Worm (Caenorhabditis elegans) whole organism, late embryonic: Measurements from ENCODE around the gene rev-1.

Source experiments
- K02D7.2 ChIP-seq: sonication (generic microtip); optimal IDR thresholded peaks from 2 replicates; lab custom pipeline; 2017; ENCODE audit warnings: mild to moderate bottlenecking, missing genetic modification characterization, missing compliant biosample characterization
- K09A11.1 ChIP-seq: sonication (generic microtip); optimal IDR thresholded peaks from 2 replicates; lab custom pipeline; 2017; ENCODE audit warnings: antibody characterized with exemption, mild to moderate bottlenecking, missing genetic modification characterization, missing compliant biosample characterization; ENCODE audit not compliant: insufficient read depth
- ahr-1 ChIP-seq: sonication (generic microtip); optimal IDR thresholded peaks from 2 replicates; lab custom pipeline; 2016; ENCODE audit warnings: missing genetic modification characterization, missing compliant biosample characterization
- ceh-14 ChIP-seq: sonication (generic microtip); optimal IDR thresholded peaks from 2 replicates; lab custom pipeline; 2016; ENCODE audit warnings: missing genotype, missing genetic modification characterization, missing compliant biosample characterization
- ceh-18 ChIP-seq: sonication (generic microtip); optimal IDR thresholded peaks from 2 replicates; lab custom pipeline; 2016; ENCODE audit warnings: missing genetic modification characterization, missing compliant biosample characterization
- ceh-2 ChIP-seq: sonication (generic microtip); optimal IDR thresholded peaks from 2 replicates; lab custom pipeline; 2016; ENCODE audit warnings: missing genotype, missing genetic modification characterization, missing compliant biosample characterization
- ceh-24 ChIP-seq: sonication (generic microtip); optimal IDR thresholded peaks from 2 replicates; lab custom pipeline; 2016; ENCODE audit warnings: mild to moderate bottlenecking, missing genetic modification characterization, missing compliant biosample characterization
- ceh-30 ChIP-seq: fragments of 150-350 bp; optimal IDR thresholded peaks from 2 replicates; lab custom pipeline; 2014; ENCODE audit warnings: missing biosample characterization, missing genetic modification characterization
- ceh-31 ChIP-seq: sonication (generic microtip); optimal IDR thresholded peaks from 2 replicates; lab custom pipeline; 2016; ENCODE audit warnings: missing genetic modification characterization, missing compliant biosample characterization
- ceh-45 ChIP-seq: fragments of 200-800 bp; sonication (Bioruptor generic); IDR thresholded peaks from 2 replicates; pipeline ENCODE4 v1.3.6; 2022; ENCODE audit warnings: missing genetic modification reagents, missing genetic modification characterization, missing compliant biosample characterization
- ceh-6 ChIP-seq: fragments of 200-800 bp; sonication (Bioruptor generic); optimal IDR thresholded peaks from 2 replicates; lab custom pipeline; 2018; ENCODE audit warnings: mild to moderate bottlenecking, missing genetic modification characterization, missing compliant biosample characterization
- ceh-9 ChIP-seq: sonication (generic microtip); optimal IDR thresholded peaks from 2 replicates; lab custom pipeline; 2016; ENCODE audit warnings: mild to moderate bottlenecking, missing genetic modification characterization, inconsistent platforms, missing compliant biosample characterization
- che-1 ChIP-seq: sonication (generic microtip); optimal IDR thresholded peaks from 2 replicates; lab custom pipeline; 2016; ENCODE audit warnings: mild to moderate bottlenecking, missing genetic modification characterization, missing compliant biosample characterization
- dve-1 ChIP-seq: sonication (generic microtip); optimal IDR thresholded peaks from 2 replicates; lab custom pipeline; 2017; ENCODE audit warnings: antibody characterized with exemption, mild to moderate bottlenecking, missing genetic modification characterization, missing compliant biosample characterization
- elt-2 ChIP-seq: sonication (generic microtip); optimal IDR thresholded peaks from 2 replicates; lab custom pipeline; 2016; ENCODE audit warnings: missing genetic modification reagents, missing genetic modification characterization, missing compliant biosample characterization
- ets-4 ChIP-seq: sonication (generic microtip); optimal IDR thresholded peaks from 2 replicates; lab custom pipeline; 2016; ENCODE audit warnings: missing genetic modification characterization, missing compliant biosample characterization
- eyg-1 ChIP-seq: sonication (generic microtip); optimal IDR thresholded peaks from 2 replicates; lab custom pipeline; 2016; ENCODE audit warnings: missing genotype, missing genetic modification characterization, missing compliant biosample characterization
- hlh-15 ChIP-seq: sonication (generic microtip); optimal IDR thresholded peaks from 2 replicates; lab custom pipeline; 2016; ENCODE audit warnings: missing genetic modification characterization, missing compliant biosample characterization
- lin-11 ChIP-seq: fragments of 200-800 bp; sonication (Bioruptor generic); optimal IDR thresholded peaks from 2 replicates; lab custom pipeline; 2018; ENCODE audit warnings: mild to moderate bottlenecking, missing genetic modification characterization, missing compliant biosample characterization
- nfya-1 ChIP-seq: sonication (generic microtip); optimal IDR thresholded peaks from 2 replicates; lab custom pipeline; 2017; ENCODE audit warnings: missing genetic modification characterization, mild to moderate bottlenecking, missing compliant biosample characterization, antibody characterized with exemption, moderate library complexity
- npax-4 ChIP-seq: sonication (generic microtip); optimal IDR thresholded peaks from 2 replicates; lab custom pipeline; 2016; ENCODE audit warnings: missing genetic modification characterization, missing compliant biosample characterization
- odd-2 ChIP-seq: sonication (generic microtip); optimal IDR thresholded peaks from 2 replicates; lab custom pipeline; 2017; ENCODE audit warnings: antibody characterized with exemption, mild to moderate bottlenecking, missing genetic modification characterization, missing compliant biosample characterization
- pag-3 ChIP-seq: sonication (generic microtip); optimal IDR thresholded peaks from 2 replicates; lab custom pipeline; 2016; ENCODE audit warnings: missing compliant biosample characterization, missing genetic modification characterization, borderline replicate concordance
- pat-9 ChIP-seq: fragments of 200-800 bp; sonication (Bioruptor generic); optimal IDR thresholded peaks from 2 replicates; lab custom pipeline; 2018; ENCODE audit warnings: mild to moderate bottlenecking, missing genetic modification characterization, moderate library complexity, missing compliant biosample characterization
- pax-1 ChIP-seq: fragments of 150-350 bp; optimal IDR thresholded peaks from 2 replicates; lab custom pipeline; 2014; ENCODE audit warnings: missing biosample characterization, missing genetic modification characterization
- pqm-1 ChIP-seq: sonication (generic microtip); optimal IDR thresholded peaks from 2 replicates; lab custom pipeline; 2016; ENCODE audit warnings: missing genetic modification characterization, missing compliant biosample characterization
- pros-1 ChIP-seq: fragments of 150-350 bp; optimal IDR thresholded peaks from 2 replicates; lab custom pipeline; 2014; ENCODE audit warnings: missing biosample characterization, missing genetic modification reagents, missing genetic modification characterization
- sdc-2 ChIP-seq: sonication (generic microtip); optimal IDR thresholded peaks from 2 replicates; lab custom pipeline; 2016; ENCODE audit warnings: missing genotype, missing genetic modification characterization, missing compliant biosample characterization
- sox-4 ChIP-seq: sonication (generic microtip); optimal IDR thresholded peaks from 2 replicates; lab custom pipeline; 2017; ENCODE audit warnings: mild to moderate bottlenecking, missing genetic modification characterization, inconsistent platforms, missing compliant biosample characterization
- tbx-7 ChIP-seq: sonication (generic microtip); optimal IDR thresholded peaks from 2 replicates; lab custom pipeline; 2016; ENCODE audit warnings: missing genotype, missing genetic modification characterization, missing compliant biosample characterization
- ttx-3 ChIP-seq: sonication (generic microtip); optimal IDR thresholded peaks from 2 replicates; lab custom pipeline; 2016; ENCODE audit warnings: missing genetic modification reagents, missing genetic modification characterization, missing compliant biosample characterization
- unc-42 ChIP-seq: sonication (generic microtip); optimal IDR thresholded peaks from 2 replicates; lab custom pipeline; 2016; ENCODE audit warnings: missing genotype, missing genetic modification characterization, missing compliant biosample characterization
- zip-5 ChIP-seq: sonication (generic microtip); optimal IDR thresholded peaks from 2 replicates; lab custom pipeline; 2016; ENCODE audit warnings: missing genetic modification characterization, missing compliant biosample characterization
- ztf-16 ChIP-seq: sonication (generic microtip); optimal IDR thresholded peaks from 2 replicates; lab custom pipeline; 2017; ENCODE audit warnings: missing genetic modification characterization, missing compliant biosample characterization

Gene rev-1

DNA sequence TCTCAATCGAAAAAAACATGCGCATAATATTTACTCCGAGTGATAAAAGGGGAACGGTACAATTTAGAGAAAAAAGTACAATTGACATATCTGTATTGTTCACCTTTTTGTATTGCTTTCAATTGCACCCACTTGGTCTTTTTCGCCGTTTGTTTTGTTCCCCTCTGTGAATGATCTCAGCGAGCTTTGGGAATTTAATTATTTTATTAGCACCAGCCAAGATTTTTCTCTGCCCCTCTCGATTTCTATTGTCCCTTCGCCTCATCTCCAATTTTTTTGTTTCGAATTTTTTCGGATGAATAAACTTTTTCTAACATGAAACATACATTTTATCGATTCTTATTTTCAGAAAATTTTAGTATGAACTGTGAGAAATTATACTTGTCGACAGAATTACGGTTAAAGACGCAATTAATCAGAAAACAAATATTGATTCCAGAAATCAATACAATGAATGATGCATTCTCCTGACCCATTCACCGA lies at the start of gene rev-1:
rev-1 (plus strand) TSS at position 433 of the 483 bp plus-strand sequence.
- TF ChIP-seq npax-4 (tag; lab: Kevin White, UChicago), result no peak
- no peak for TF ChIP-seq elt-2
- TF ChIP-seq che-1, result no peak
- peak; percentile 40 for TF ChIP-seq unc-42 (tag; lab: Kevin White, UChicago)
- no peak for TF ChIP-seq pag-3 (tag; lab: Kevin White, UChicago)
- TF ChIP-seq ets-4 (tag; lab: Kevin White, UChicago), result no peak
- no peak for TF ChIP-seq sox-4 (tag; lab: Kevin White, UChicago)
- no peak for TF ChIP-seq tbx-7

DNA sequence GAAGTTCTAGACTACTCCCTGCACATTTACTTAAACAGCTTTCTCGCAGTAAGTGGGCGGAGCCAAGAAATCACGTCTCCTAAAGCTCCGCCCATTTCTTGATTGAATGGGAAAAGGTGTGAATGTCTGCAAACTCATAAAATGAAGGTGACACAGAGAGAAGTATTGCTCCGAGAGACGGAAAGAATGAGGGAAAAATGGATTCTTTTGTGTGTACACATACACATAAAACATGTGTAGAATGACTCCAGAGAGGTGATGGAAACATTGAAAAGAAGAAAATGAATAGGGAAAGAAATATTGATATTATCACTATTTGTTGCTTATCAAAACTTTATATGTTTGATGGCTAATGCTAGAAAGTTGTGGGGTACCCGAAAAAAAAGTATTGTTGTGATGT lies 48.9 kb upstream of the rev-1 start:
- TF ChIP-seq pros-1 (tag; lab: Kevin White, UChicago) (no peak), ceh-14 (tag; lab: Kevin White, UChicago) (peak; percentile 3)

DNA sequence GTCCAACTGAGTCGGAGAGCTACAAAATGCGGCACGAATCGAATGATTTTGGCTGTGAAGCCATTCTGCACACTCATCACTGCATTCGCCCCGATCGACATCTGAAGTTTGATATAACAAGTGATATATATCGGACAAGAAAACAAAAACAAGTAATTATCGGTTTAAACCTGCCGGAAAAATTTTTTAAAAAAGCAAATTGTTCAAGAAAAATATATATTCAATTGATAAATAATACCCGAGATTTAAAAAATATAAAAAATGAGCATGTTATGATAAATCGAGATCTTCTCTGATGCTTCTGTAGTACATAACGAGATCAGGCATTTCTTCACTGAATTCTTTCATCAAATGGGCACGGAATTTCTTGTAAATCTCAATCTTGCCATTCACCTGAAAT lies 46.7 kb upstream of the rev-1 start, which contains the start of gene T09A5.5:
T09A5.5 (minus strand) TSS at position 101 of the 400 bp plus-strand sequence.
- TF ChIP-seq ceh-2 (tag; lab: Kevin White, UChicago) (no peak), elt-2 (no peak), ceh-6 (GFP tag; lab: Kevin White, UChicago) (no peak), pat-9 (no peak), ceh-31 (tag; lab: Kevin White, UChicago) (no peak), ttx-3 (tag; lab: Kevin White, UChicago) (no peak), K02D7.2 (tag; lab: Kevin White, UChicago) (no peak), ztf-16 (no peak), ceh-45 (GFP tag; lab: Robert Waterston, UW) (no peak), eyg-1 (tag; lab: Kevin White, UChicago) (no peak), ceh-24 (no peak), K09A11.1 (tag; lab: Kevin White, UChicago) (no peak), ahr-1 (tag; lab: Kevin White, UChicago) (no peak), ceh-18 (no peak), pqm-1 (tag; lab: Kevin White, UChicago) (no peak), zip-5 (tag; lab: Kevin White, UChicago) (no peak), dve-1 (tag; lab: Kevin White, UChicago) (no peak)

DNA sequence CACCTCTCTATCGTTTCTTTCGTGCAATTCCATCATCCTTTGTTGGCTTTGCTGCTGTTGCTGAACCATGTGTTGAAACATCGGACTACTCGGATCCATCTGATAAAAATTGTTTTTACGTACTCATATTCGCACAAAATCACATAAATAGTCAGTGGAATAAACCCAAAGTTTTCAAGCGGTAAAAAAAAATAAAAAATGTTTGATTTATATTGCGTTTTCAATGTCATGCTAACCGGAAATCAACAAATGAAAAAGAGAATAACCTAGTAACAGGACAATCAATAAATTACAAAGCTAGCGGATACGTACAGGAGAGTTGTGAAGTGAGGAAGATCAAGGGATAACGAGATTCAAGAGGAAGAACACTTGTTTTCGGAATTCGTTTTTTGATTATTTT lies 45.5 kb upstream of the rev-1 start, which contains the start of gene mdt-10:
mdt-10 (minus strand) TSS at position 101 of the 400 bp plus-strand sequence.
- TF ChIP-seq ceh-9 (tag; lab: Kevin White, UChicago), result no peak
- TF ChIP-seq ceh-18, result no peak
- no peak for TF ChIP-seq ceh-30 (tag; lab: Kevin White, UChicago)

DNA sequence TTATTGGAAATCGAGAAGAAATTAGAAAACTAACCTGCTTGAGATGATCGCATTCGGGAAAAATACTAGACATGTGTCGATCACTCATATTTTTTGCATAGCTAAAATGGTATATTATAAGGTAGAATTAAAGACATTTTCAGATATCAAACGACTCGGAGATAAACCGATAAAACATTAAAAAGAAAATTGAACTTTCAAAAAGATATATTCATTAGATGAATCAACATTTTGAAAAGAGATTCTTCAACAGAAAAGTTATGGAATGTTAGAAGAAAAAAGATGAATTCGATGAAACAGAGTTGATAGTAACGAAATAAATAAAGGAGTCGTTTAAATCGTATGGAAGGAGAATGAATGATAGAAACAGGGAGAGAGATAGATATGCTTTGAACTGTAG lies 44.8 kb upstream of the rev-1 start, which contains the start of gene mdmh-35:
mdmh-35 (minus strand) TSS at position 101 of the 400 bp plus-strand sequence.
- TF ChIP-seq sdc-2 (tag; lab: Kevin White, UChicago) (no peak), odd-2 (tag; lab: Kevin White, UChicago) (no peak), tbx-7 (no peak), ets-4 (tag; lab: Kevin White, UChicago) (no peak), nfya-1 (tag; lab: Kevin White, UChicago) (no peak), hlh-15 (tag; lab: Kevin White, UChicago) (no peak), lin-11 (no peak), pax-1 (no peak)
